Fruit fly (Drosophila melanogaster): ENCODE data around the gene CG14692.

Gene CG14692

dm6 chr3R:10849515-10849973 is 45.8 kb upstream of the CG14692 start, which contains the start of gene CG42394 (continued):
- TF ChIP-seq zen2 (GFP tag; IDR thresholded peaks at IDR 0.05; ENCODE audit: partially characterized antibody) (no peak), sim (GFP tag; IDR thresholded peaks at IDR 0.05) (peak; percentile 90), CG6813 (GFP tag; optimal IDR thresholded peaks at IDR 0.05) (peak; percentile 97), sc (optimal IDR thresholded peaks at IDR 0.05) (no peak), sc (GFP tag; optimal IDR thresholded peaks at IDR 0.05) (peak; percentile 94), CG1529 (GFP tag; optimal IDR thresholded peaks at IDR 0.05) (peak; percentile 90), CG16815 (GFP tag; optimal IDR thresholded peaks at IDR 0.05) (peak; percentile 89), Dip3 (GFP tag; optimal IDR thresholded peaks at IDR 0.05) (peak; percentile 64), bsh (GFP tag; optimal IDR thresholded peaks at IDR 0.05) (peak; percentile 93 to 95), dimm (GFP tag; IDR thresholded peaks at IDR 0.05) (peak; percentile 72; the same call in 1 of the 2 replicates), inv (GFP tag; IDR thresholded peaks at IDR 0.05; ENCODE audit: partially characterized antibody) (peak; percentile 30; the same call in 1 of the 2 replicates), CrebB (tag; optimal IDR thresholded peaks at IDR 0.05) (peak; percentile 79), CG10565 (GFP tag; optimal IDR thresholded peaks at IDR 0.05) (peak; percentile 82), hth (optimal IDR thresholded peaks at IDR 0.05) (no peak), sd (tag; optimal IDR thresholded peaks at IDR 0.05) (peak; percentile 72), CG31365 (tag; optimal IDR thresholded peaks at IDR 0.05) (peak; percentile 40), CG12071 (GFP tag; optimal IDR thresholded peaks at IDR 0.05) (peak; percentile 75), sima (GFP tag; optimal IDR thresholded peaks at IDR 0.05) (no peak), mirr (GFP tag; optimal IDR thresholded peaks at IDR 0.05) (peak; percentile 23), CG9437 (GFP tag; optimal IDR thresholded peaks at IDR 0.05) (peak; percentile 90), vnd (GFP tag; IDR thresholded peaks at IDR 0.05; ENCODE audit: partially characterized antibody) (peak; percentile 20; the same call in 2 of the 3 replicates), Nf-YC (tag; optimal IDR thresholded peaks at IDR 0.05) (peak; percentile 84), Ssrp (tag; optimal IDR thresholded peaks at IDR 0.05) (peak; percentile 96), Med (GFP tag) (peak; percentile 88), Optix (GFP tag; IDR thresholded peaks at IDR 0.05) (peak; percentile 83), CG15696 (tag; optimal IDR thresholded peaks at IDR 0.05) (peak; percentile 94), Neu2 (GFP tag; optimal IDR thresholded peaks at IDR 0.05; ENCODE audit: borderline replicate concordance) (no peak), CG17385 (GFP tag; optimal IDR thresholded peaks at IDR 0.05) (peak; percentile 88), dpn (GFP tag; optimal IDR thresholded peaks at IDR 0.05) (peak; percentile 66 to 92), Hr78 (GFP tag; optimal IDR thresholded peaks at IDR 0.05) (peak in 1 of 2 experiments; percentile 85), CG14710 (tag; optimal IDR thresholded peaks at IDR 0.05) (peak; percentile 97), CG32532 (GFP tag; IDR thresholded peaks at IDR 0.05) (peak; percentile 97), sr (GFP tag; IDR thresholded peaks at IDR 0.05) (peak; percentile 70; the same call in 1 of the 3 replicates), CG13775 (GFP tag; optimal IDR thresholded peaks at IDR 0.05) (peak; percentile 94), CG11398 (GFP tag; optimal IDR thresholded peaks at IDR 0.05) (peak; percentile 55), Scr (GFP tag; IDR thresholded peaks at IDR 0.05; ENCODE audit: partially characterized antibody) (peak; percentile 44; the same call in 1 of the 2 replicates), CG15011 (GFP tag; optimal IDR thresholded peaks at IDR 0.05) (peak; percentile 80), tio (GFP tag; optimal IDR thresholded peaks at IDR 0.05) (peak; percentile 89), ftz-f1 (GFP tag; optimal IDR thresholded peaks at IDR 0.05) (no peak), CG2116 (GFP tag; optimal IDR thresholded peaks at IDR 0.05) (peak; percentile 76), gfzf (GFP tag; optimal IDR thresholded peaks at IDR 0.05) (no peak), CG18619 (GFP tag; optimal IDR thresholded peaks at IDR 0.05) (peak; percentile 93), CG14014 (GFP tag; IDR thresholded peaks at IDR 0.05) (peak; percentile 95), CG10366 (GFP tag; IDR thresholded peaks at IDR 0.05) (peak; percentile 90), dati (GFP tag; IDR thresholded peaks at IDR 0.05) (peak; percentile 85; the same call in 1 of the 2 replicates), gsb-n (tag; optimal IDR thresholded peaks at IDR 0.05) (peak; percentile 94), Sin3A (optimal IDR thresholded peaks at IDR 0.05) (no peak), C15 (GFP tag; IDR thresholded peaks at IDR 0.05) (peak; percentile 83), CG12744 (GFP tag; optimal IDR thresholded peaks at IDR 0.05) (peak; percentile 43), CG17802 (tag; optimal IDR thresholded peaks at IDR 0.05) (peak; percentile 80)
